Worm (Caenorhabditis elegans): Measurements from ENCODE around the gene Y53C12B.1.

ce11 chrII:9695942-9696341, 49.9 kb downstream of the Y53C12B.1 start:
- no peak for TF ChIP-seq ceh-36 (tag; optimal IDR thresholded peaks at IDR 0.05)
- TF ChIP-seq scrt-1 (GFP tag; IDR thresholded peaks at IDR 0.05), result no peak
- no peak for TF ChIP-seq B0310.2 (tag; optimal IDR thresholded peaks at IDR 0.05)
- TF ChIP-seq ama-1 (optimal IDR thresholded peaks at IDR 0.05), result no peak
- TF ChIP-seq tra-4 (tag; optimal IDR thresholded peaks at IDR 0.05), result no peak
- TF ChIP-seq flt-1 (GFP tag; IDR thresholded peaks at IDR 0.05), result no peak
- TF ChIP-seq sea-1 (GFP tag; conservative IDR thresholded peaks at IDR 0.05), result no peak
- no peak for TF ChIP-seq hnd-1 (tag; optimal IDR thresholded peaks at IDR 0.05)
- TF ChIP-seq hmg-4 (GFP tag; optimal IDR thresholded peaks at IDR 0.05), result no peak
- no peak for TF ChIP-seq tbx-37 (GFP tag; conservative IDR thresholded peaks at IDR 0.05)
- no peak for TF ChIP-seq ceh-13 (GFP tag; optimal IDR thresholded peaks at IDR 0.05)
- no peak for TF ChIP-seq tbx-11 (GFP tag; IDR thresholded peaks at IDR 0.05)
- no peak for TF ChIP-seq F13C5.2 (tag; optimal IDR thresholded peaks at IDR 0.05)
